Fruit fly (Drosophila melanogaster) whole organism, adult: ENCODE data around the gene NLaz.

Experiments
- CG12768 ChIP-seq: fragments of 200-800 bp; sonication (Bioruptor generic); optimal IDR thresholded peaks from 2 replicates; lab custom pipeline; 2017; ENCODE audit warnings: missing biosample characterization, missing genetic modification characterization, mild to moderate bottlenecking, moderate library complexity, missing genetic modification reagents
- CG33017 ChIP-seq: fragments of 200-800 bp; sonication (Bioruptor generic); optimal IDR thresholded peaks from 2 replicates; lab custom pipeline; 2018; ENCODE audit warnings: missing biosample characterization, mild to moderate bottlenecking, missing genetic modification characterization, moderate library complexity
- CG7045 ChIP-seq: fragments of 200-800 bp; sonication (Bioruptor generic); optimal IDR thresholded peaks from 2 replicates; lab custom pipeline; 2017; ENCODE audit warnings: missing biosample characterization, mild to moderate bottlenecking, missing genetic modification characterization
- CG7101 ChIP-seq: fragments of 200-800 bp; sonication (Bioruptor generic); optimal IDR thresholded peaks from 2 replicates; lab custom pipeline; 2018; ENCODE audit warnings: missing biosample characterization, mild to moderate bottlenecking, missing genetic modification characterization, moderate library complexity
- Crg-1 ChIP-seq: fragments of 200-800 bp; sonication (Bioruptor generic); optimal IDR thresholded peaks from 2 replicates; lab custom pipeline; 2016; ENCODE audit warnings: missing biosample characterization, missing genetic modification characterization
- Hr96 ChIP-seq: fragments of 200-800 bp; sonication (Bioruptor generic); optimal IDR thresholded peaks from 2 replicates; lab custom pipeline; 2016; ENCODE audit warnings: missing biosample characterization, missing genetic modification characterization
- Mnt ChIP-seq: fragments of 200-800 bp; sonication (Bioruptor generic); optimal IDR thresholded peaks from 2 replicates; lab custom pipeline; 2016; ENCODE audit warnings: missing biosample characterization, mild to moderate bottlenecking, missing genetic modification characterization
- bab1 ChIP-seq: fragments of 200-800 bp; sonication (Bioruptor generic); optimal IDR thresholded peaks from 3 replicates; lab custom pipeline; 2019; ENCODE audit warnings: missing biosample characterization, mild to moderate bottlenecking, missing genetic modification characterization, moderate library complexity
- kay ChIP-seq: fragments of 200-800 bp; sonication (Bioruptor generic); peaks from one replicate; lab custom pipeline; 2016; ENCODE audit warnings: missing biosample characterization, missing genetic modification characterization, borderline replicate concordance
- tj ChIP-seq: fragments of 200-800 bp; sonication (Bioruptor generic); optimal IDR thresholded peaks from 3 replicates; lab custom pipeline; 2017; ENCODE audit warnings: missing biosample characterization, mild to moderate bottlenecking, missing genetic modification characterization, moderate library complexity

dm6 chr2L:1410780-1411625 lies 49.4 kb upstream of the NLaz start:
- TF ChIP-seq tj = no peak
- TF ChIP-seq CG7101 (tag; lab: Kevin White, UChicago) = no peak
- TF ChIP-seq Hr96 (GFP tag; lab: Kevin White, UChicago) = no peak
- TF ChIP-seq Mnt (GFP tag; lab: Kevin White, UChicago) = no peak
- TF ChIP-seq kay = no peak
- no peak for TF ChIP-seq CG33017 (tag; lab: Kevin White, UChicago)
- no peak for TF ChIP-seq bab1 (GFP tag; lab: Kevin White, UChicago)
- TF ChIP-seq Crg-1 (GFP tag; lab: Kevin White, UChicago) = no peak
- no peak for TF ChIP-seq CG7045 (GFP tag; lab: Kevin White, UChicago)
- no peak for TF ChIP-seq CG12768
